Worm (Caenorhabditis elegans): Measurements from ENCODE around the gene sfxn-1.4.

Gene sfxn-1.4

DNA sequence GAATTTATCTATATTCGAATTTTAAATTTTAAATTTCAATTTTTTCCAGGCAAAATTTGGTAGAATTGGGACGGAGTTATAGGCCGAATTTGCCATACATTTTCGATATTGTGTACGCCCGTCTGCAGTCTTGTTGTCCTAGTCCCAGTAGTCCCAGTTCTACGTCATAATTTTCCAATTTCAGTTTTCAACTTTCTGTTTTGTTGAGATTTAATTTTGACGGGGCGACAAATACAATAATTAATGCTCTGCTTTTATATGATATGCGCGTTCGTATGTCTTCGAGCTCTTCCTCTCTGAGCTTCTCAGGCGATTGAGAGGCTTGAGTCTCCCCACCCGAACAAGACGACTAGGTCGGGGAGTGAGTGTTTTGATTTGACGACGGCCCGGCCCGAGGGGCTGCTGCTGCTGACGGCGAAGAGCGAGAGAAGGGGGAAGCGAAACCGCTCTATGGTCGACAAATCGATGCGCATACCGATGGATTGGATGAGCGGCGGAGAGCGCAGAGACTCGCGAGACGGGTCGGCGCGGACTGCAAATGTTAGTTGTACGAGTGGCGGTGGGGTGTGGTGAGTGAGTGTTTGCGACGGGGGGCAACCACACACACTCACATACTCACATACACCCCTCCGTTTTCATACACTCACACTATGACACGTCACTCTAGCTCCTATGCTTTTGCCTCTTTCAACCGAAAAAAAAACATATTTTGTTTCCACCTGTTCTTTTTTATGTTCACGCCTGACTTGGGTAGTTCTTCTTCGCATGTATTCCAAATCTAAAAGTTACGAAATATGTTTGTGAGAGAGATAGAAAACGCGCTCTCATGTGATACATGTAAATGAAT is 46.1 kb downstream of the sfxn-1.4 start (continued):
- TF ChIP-seq ztf-3 (GFP tag; optimal IDR thresholded peaks at IDR 0.05) (no peak), hsf-1 (GFP tag; IDR thresholded peaks at IDR 0.05) (no peak), nhr-120 (GFP tag; IDR thresholded peaks at IDR 0.05) (0 out of 2 replicates have a peak, but pooled peaks have one; percentile 4), Y56A3A.18 (GFP tag; IDR thresholded peaks at IDR 0.05) (no peak), xnd-1 (tag; optimal IDR thresholded peaks at IDR 0.05) (no peak), hmg-1.2 (GFP tag; IDR thresholded peaks at IDR 0.05) (peak; percentile 67), sptf-2 (GFP tag; optimal IDR thresholded peaks at IDR 0.05) (no peak), D2030.7 (GFP tag; IDR thresholded peaks at IDR 0.05) (no peak), egl-18 (GFP tag; IDR thresholded peaks at IDR 0.05) (no peak), nhr-27 (tag; optimal IDR thresholded peaks at IDR 0.05) (no peak), lir-1 (GFP tag; conservative IDR thresholded peaks at IDR 0.05) (peak; percentile 4; the same call in 1 of the 2 replicates), let-607 (tag; optimal IDR thresholded peaks at IDR 0.05) (peak; percentile 91 to 92), hlh-26 (GFP tag; conservative IDR thresholded peaks at IDR 0.05) (no peak), attf-6 (GFP tag; IDR thresholded peaks at IDR 0.05) (no peak), Y79H2A.3 (GFP tag; conservative IDR thresholded peaks at IDR 0.05) (no peak), unc-130 (GFP tag; optimal IDR thresholded peaks at IDR 0.05) (no peak), ceh-40 (GFP tag; IDR thresholded peaks at IDR 0.05) (0 out of 2 replicates have a peak, but pooled peaks have one; percentile 5), Y95B8A.8 (GFP tag; IDR thresholded peaks at IDR 0.05) (no peak), lin-35 (GFP tag; optimal IDR thresholded peaks at IDR 0.05) (peak in 1 of 3 experiments; percentile 44), dpff-1 (tag; optimal IDR thresholded peaks at IDR 0.05) (no peak), die-1 (tag; optimal IDR thresholded peaks at IDR 0.05) (peak; percentile 53), hmg-20 (GFP tag; IDR thresholded peaks at IDR 0.05) (no peak), aptf-3 (GFP tag; IDR thresholded peaks at IDR 0.05) (no peak), Y53F4B.3 (GFP tag; IDR thresholded peaks at IDR 0.05) (no peak), dpl-1 (GFP tag; optimal IDR thresholded peaks at IDR 0.05) (no peak), ZK185.1 (tag; optimal IDR thresholded peaks at IDR 0.05; ENCODE audit: poor library complexity, severe bottlenecking) (peak; percentile 54), snpc-1.1 (tag; optimal IDR thresholded peaks at IDR 0.05; ENCODE audit: insufficient read depth) (no peak), tlf-1 (GFP tag; optimal IDR thresholded peaks at IDR 0.05) (no peak), attf-3 (GFP tag; conservative IDR thresholded peaks at IDR 0.05) (peak; percentile 44; the same call in 1 of the 2 replicates), ceh-79 (tag; optimal IDR thresholded peaks at IDR 0.05) (peak; percentile 30), zim-3 (tag; optimal IDR thresholded peaks at IDR 0.05) (peak; percentile 28), lin-54 (GFP tag; optimal IDR thresholded peaks at IDR 0.05) (peak; percentile 14), sea-2 (GFP tag; IDR thresholded peaks at IDR 0.05) (no peak), ztf-26 (tag; optimal IDR thresholded peaks at IDR 0.05) (peak; percentile 72), snpc-4 (GFP tag; optimal IDR thresholded peaks at IDR 0.05) (no peak), snpc-4 (tag; optimal IDR thresholded peaks at IDR 0.05) (peak; percentile 8 to 49 (median 27)), bed-1 (GFP tag; IDR thresholded peaks at IDR 0.05) (no peak), hrde-1 (tag; optimal IDR thresholded peaks at IDR 0.05; ENCODE audit: borderline replicate concordance) (no peak), hlh-12 (tag; optimal IDR thresholded peaks at IDR 0.05) (no peak), somi-1 (GFP tag; optimal IDR thresholded peaks at IDR 0.05) (peak; percentile 60), nfyb-1 (GFP tag; IDR thresholded peaks at IDR 0.05) (peak; percentile 82), zfh-2 (GFP tag; conservative IDR thresholded peaks at IDR 0.05) (peak; percentile 99), bed-2 (GFP tag; IDR thresholded peaks at IDR 0.05) (0 out of 2 replicates have a peak, but pooled peaks have one; percentile 57), sdz-38 (tag; optimal IDR thresholded peaks at IDR 0.05) (no peak), dox-1 (GFP tag; IDR thresholded peaks at IDR 0.05) (peak; percentile 80), rpc-1 (optimal IDR thresholded peaks at IDR 0.05) (no peak), rpc-1 (tag; optimal IDR thresholded peaks at IDR 0.05) (no peak)

Data from whole organism, young adult.